Worm (Caenorhabditis elegans): ENCODE data around the gene txdc-9.
A peak's percentile ranks its signal among the peaks of the same experiment; 100 is the strongest.

ce11 chrIII:6431766-6432228 is at the start of gene txdc-9, which contains the start of gene mrps-17:
- TF ChIP-seq snpc-4 (GFP tag; optimal IDR thresholded peaks at IDR 0.05) (no peak), snpc-4 (tag; optimal IDR thresholded peaks at IDR 0.05) (peak in 1 of 4 experiments; percentile 35), B0336.3 (GFP tag; IDR thresholded peaks at IDR 0.05) (no peak), unc-62 (GFP tag; optimal IDR thresholded peaks at IDR 0.05) (no peak), efl-1 (GFP tag; optimal IDR thresholded peaks at IDR 0.05) (peak; percentile 47), ama-1 (optimal IDR thresholded peaks at IDR 0.05) (no peak), ama-1 (GFP tag; optimal IDR thresholded peaks at IDR 0.05) (peak in 1 of 2 experiments; percentile 13), F33H1.4 (GFP tag; IDR thresholded peaks at IDR 0.05) (peak; percentile 41; the same call in 1 of the 2 replicates), attf-3 (GFP tag; conservative IDR thresholded peaks at IDR 0.05) (no peak), nfya-1 (tag; optimal IDR thresholded peaks at IDR 0.05; ENCODE audit: borderline replicate concordance, insufficient read depth) (no peak), B0261.1 (tag; optimal IDR thresholded peaks at IDR 0.05) (no peak), Y53G8AR.9 (GFP tag; conservative IDR thresholded peaks at IDR 0.05) (no peak)
